Worm (Caenorhabditis elegans): Measurements from ENCODE around the gene twk-9.

DNA sequence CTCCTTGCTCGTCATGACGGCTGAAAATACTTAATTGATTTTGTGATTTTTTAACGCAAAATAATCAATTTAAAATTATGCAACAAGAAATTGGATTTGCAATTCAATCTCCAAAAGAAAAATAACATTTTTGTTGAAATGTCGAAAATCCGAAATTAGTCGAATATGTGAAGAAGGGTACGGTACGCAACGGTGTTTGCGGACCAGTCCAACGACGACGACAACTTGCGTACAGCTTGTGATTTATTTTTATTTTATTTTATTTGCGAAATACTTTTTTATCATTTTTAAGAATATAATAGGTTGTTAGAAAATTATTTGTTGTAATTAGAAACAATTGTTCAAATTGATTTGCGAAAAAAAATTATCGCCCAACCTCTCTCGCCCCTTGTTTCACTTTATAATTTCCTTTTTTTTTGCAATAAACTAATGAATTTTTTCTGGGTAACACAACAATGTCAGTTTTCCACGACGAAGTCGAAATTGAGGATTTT is 13.8 kb downstream of the twk-9 start, which contains the start of the genes dcaf-1 and dph-3:
- TF ChIP-seq unc-62 (GFP tag; optimal IDR thresholded peaks at IDR 0.05), result no peak
- TF ChIP-seq tbx-2 (tag; optimal IDR thresholded peaks at IDR 0.05), result no peak
- no peak for TF ChIP-seq ama-1 (optimal IDR thresholded peaks at IDR 0.05)
- peak; percentile 80 for TF ChIP-seq skn-1 (tag; optimal IDR thresholded peaks at IDR 0.05)
- no peak for TF ChIP-seq zag-1 (tag; optimal IDR thresholded peaks at IDR 0.05)
- TF ChIP-seq unc-39 (tag; optimal IDR thresholded peaks at IDR 0.05), result no peak
